Worm (Caenorhabditis elegans): ENCODE data around the gene C06C3.7.

ce11 chrII:9362249-9362648, 23.1 kb upstream of the C06C3.7 start:
- TF ChIP-seq madf-3 (GFP tag; IDR thresholded peaks at IDR 0.05) (no peak), attf-6 (GFP tag; IDR thresholded peaks at IDR 0.05) (no peak), fkh-3 (tag; optimal IDR thresholded peaks at IDR 0.05) (no peak), hlh-12 (tag; optimal IDR thresholded peaks at IDR 0.05) (no peak), atf-7 (tag; optimal IDR thresholded peaks at IDR 0.05) (no peak), let-526 (GFP tag; IDR thresholded peaks at IDR 0.05) (no peak), zim-3 (tag; optimal IDR thresholded peaks at IDR 0.05) (no peak), F49E8.2 (tag; optimal IDR thresholded peaks at IDR 0.05; ENCODE audit: insufficient read depth) (no peak), K11D2.4 (GFP tag; IDR thresholded peaks at IDR 0.05) (no peak), nfya-1 (tag; optimal IDR thresholded peaks at IDR 0.05; ENCODE audit: borderline replicate concordance, insufficient read depth) (no peak), ekl-4 (GFP tag; IDR thresholded peaks at IDR 0.05) (no peak), F57C9.4 (tag; optimal IDR thresholded peaks at IDR 0.05) (no peak)
